Fruit fly (Drosophila melanogaster): ENCODE data around the gene Fer2LCH.

The Fer2LCH gene

dm6 chr3R:30422871-30423270 lies 35.3 kb downstream of the Fer2LCH start, which contains the start of the genes CG2217 and CG42740:
TSS of gene CG2217 (minus strand) at chr3R:30422971.
TSS of gene CG42740 (minus strand) at chr3R:30422971.
- no peak for TF ChIP-seq psq (optimal IDR thresholded peaks at IDR 0.05)
- no peak for TF ChIP-seq EcR (GFP tag; optimal IDR thresholded peaks at IDR 0.05)
- no peak for TF ChIP-seq usp (GFP tag; optimal IDR thresholded peaks at IDR 0.05)
- no peak for TF ChIP-seq pan (optimal IDR thresholded peaks at IDR 0.05)
- no peak for TF ChIP-seq CG8478 (optimal IDR thresholded peaks at IDR 0.05)
- TF ChIP-seq Dll (optimal IDR thresholded peaks at IDR 0.05): no peak

- no peak for TF ChIP-seq EcR (GFP tag; optimal IDR thresholded peaks at IDR 0.05)
Observed at dm6 chr3R:30423695-30424094, 36.1 kb downstream of the Fer2LCH start, which contains the start of the genes CG15535 and mRpS18C. TSS of gene CG15535 (minus strand) at chr3R:30423929. TSS of gene mRpS18C (plus strand) at chr3R:30423974.

DNA sequence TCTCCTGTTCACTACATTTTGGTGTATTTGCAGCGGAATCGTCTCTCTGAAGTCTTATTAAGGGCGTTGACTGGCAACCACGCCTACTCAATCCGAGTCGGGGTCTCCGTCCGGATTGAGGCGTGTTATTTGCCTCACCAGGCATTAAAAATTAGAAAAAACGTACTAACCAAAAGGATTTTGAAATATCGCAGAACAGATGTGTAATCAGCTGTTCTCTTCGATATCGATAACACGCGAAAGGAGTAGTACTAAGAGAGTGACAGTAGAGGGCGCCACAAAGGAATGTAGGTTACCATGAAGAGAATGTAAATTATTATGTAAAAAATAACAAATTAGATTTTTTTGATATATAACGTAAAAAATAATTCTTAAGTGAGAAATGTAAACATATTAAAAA lies 37.4 kb downstream of the Fer2LCH start, which contains the start of gene CG15536:
TSS of gene CG15536 (minus strand) at position 170 of the 400 bp plus-strand sequence.
- TF ChIP-seq usp (GFP tag; optimal IDR thresholded peaks at IDR 0.05): no peak
- TF ChIP-seq pan (optimal IDR thresholded peaks at IDR 0.05): no peak
- TF ChIP-seq EcR (GFP tag; optimal IDR thresholded peaks at IDR 0.05): no peak
- TF ChIP-seq psq (optimal IDR thresholded peaks at IDR 0.05): no peak
- no peak for TF ChIP-seq CG8478 (optimal IDR thresholded peaks at IDR 0.05)
- TF ChIP-seq Dll (optimal IDR thresholded peaks at IDR 0.05): no peak

DNA sequence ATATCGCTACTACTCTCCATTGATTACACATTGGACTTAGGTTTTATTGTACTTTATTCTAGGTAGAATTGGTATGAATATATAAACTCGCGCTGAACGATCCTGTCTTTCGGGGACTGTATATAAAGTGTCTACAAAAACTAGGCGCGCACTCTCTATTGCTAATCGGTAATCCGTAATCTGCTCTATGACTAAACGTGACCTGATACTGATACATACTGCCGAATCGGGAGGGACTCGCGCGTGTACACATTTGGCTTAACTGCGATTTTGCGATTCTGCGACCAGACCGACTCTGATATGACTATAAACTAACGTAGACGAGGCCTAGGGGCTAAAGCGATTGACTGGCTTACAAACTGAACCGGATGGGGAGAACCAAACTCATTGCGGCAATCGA lies 38.0 kb downstream of the Fer2LCH start:
- TF ChIP-seq pan (optimal IDR thresholded peaks at IDR 0.05) (no peak), usp (GFP tag; optimal IDR thresholded peaks at IDR 0.05) (no peak), Dll (optimal IDR thresholded peaks at IDR 0.05) (no peak), CG8478 (optimal IDR thresholded peaks at IDR 0.05) (no peak), psq (optimal IDR thresholded peaks at IDR 0.05) (no peak), EcR (GFP tag; optimal IDR thresholded peaks at IDR 0.05) (no peak)

DNA sequence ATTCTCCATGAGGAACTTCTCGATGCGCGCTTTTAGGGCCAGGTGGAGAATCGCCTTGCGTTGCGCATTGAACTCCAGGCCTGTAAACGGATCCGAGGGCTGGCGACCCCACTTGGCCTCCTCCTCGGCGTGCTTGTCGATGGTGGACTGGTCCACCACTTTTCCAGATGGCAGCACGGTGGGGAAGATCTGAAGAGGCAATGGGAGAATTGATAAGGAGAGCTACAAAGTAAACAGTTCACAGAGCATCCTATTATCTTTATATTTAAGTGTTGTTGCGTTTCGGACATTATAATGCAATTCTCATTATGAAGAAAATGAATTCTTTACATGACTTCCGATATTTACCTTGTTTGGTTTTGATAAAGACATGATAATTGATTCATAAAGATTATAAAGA lies 39.0 kb downstream of the Fer2LCH start:
- TF ChIP-seq EcR (GFP tag; optimal IDR thresholded peaks at IDR 0.05) (no peak), pan (optimal IDR thresholded peaks at IDR 0.05) (no peak), CG8478 (optimal IDR thresholded peaks at IDR 0.05) (no peak), usp (GFP tag; optimal IDR thresholded peaks at IDR 0.05) (no peak), Dll (optimal IDR thresholded peaks at IDR 0.05) (no peak), psq (optimal IDR thresholded peaks at IDR 0.05) (no peak)

DNA sequence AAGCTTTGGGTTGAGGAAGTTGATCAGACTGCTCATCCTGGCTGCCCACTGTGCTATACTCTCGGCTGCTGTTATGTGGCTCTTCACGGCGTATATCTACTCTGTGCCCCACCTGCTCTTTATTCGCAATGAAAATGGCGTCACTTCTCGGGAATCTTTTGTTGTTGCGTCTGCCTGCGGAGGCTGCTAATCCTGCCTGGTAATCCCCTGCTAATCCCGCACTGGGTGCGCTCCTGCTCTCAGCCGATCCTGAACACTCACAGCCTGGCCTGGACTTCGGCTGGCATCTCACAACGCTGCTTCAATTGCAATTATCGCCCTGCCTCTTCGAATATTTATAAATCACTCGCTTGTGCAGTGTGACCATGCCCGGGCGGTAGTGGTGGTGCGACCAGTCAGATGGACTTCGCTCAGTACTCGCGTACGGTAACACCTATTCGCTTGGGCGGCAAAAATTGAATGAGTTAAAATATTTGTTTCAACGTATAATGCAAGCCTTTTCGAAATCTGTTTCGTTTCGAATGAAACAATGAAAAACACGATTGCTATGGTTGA lies 40.3 kb downstream of the Fer2LCH start, which contains the start of gene CG2218:
TSS of gene CG2218 (minus strand) at position 472 of the 555 bp plus-strand sequence.
- TF ChIP-seq Dll (optimal IDR thresholded peaks at IDR 0.05) (no peak), psq (optimal IDR thresholded peaks at IDR 0.05) (no peak), CG8478 (optimal IDR thresholded peaks at IDR 0.05) (no peak), EcR (GFP tag; optimal IDR thresholded peaks at IDR 0.05) (no peak), usp (GFP tag; optimal IDR thresholded peaks at IDR 0.05) (no peak), pan (optimal IDR thresholded peaks at IDR 0.05) (no peak)

- TF ChIP-seq EcR (GFP tag; optimal IDR thresholded peaks at IDR 0.05): no peak
- no peak for TF ChIP-seq usp (GFP tag; optimal IDR thresholded peaks at IDR 0.05)
- TF ChIP-seq psq (optimal IDR thresholded peaks at IDR 0.05): no peak
- TF ChIP-seq CG8478 (optimal IDR thresholded peaks at IDR 0.05): no peak
- no peak for TF ChIP-seq pan (optimal IDR thresholded peaks at IDR 0.05)
- TF ChIP-seq Dll (optimal IDR thresholded peaks at IDR 0.05): no peak
Observed at dm6 chr3R:30428459-30428858, 40.9 kb downstream of the Fer2LCH start, which contains the start of gene CG15533. TSS of gene CG15533 (plus strand) at chr3R:30428820.

dm6 chr3R:30431258-30432114 lies 43.9 kb downstream of the Fer2LCH start, which contains the start of gene CG15534:
TSS of gene CG15534 (plus strand) at chr3R:30432064.
- no peak for TF ChIP-seq psq (optimal IDR thresholded peaks at IDR 0.05)
- no peak for TF ChIP-seq EcR (GFP tag; optimal IDR thresholded peaks at IDR 0.05)

Measured in whole organism.